Worm (Caenorhabditis elegans) whole organism, midembryonic: ENCODE measurements around the gene C55A6.7.

Source experiments
- klf-2 ChIP-seq: fragments of 200-800 bp; sonication (Bioruptor generic); conservative IDR thresholded peaks from 2 replicates; pipeline ENCODE4 v1.3.6; 2022; ENCODE audit warnings: missing genetic modification reagents, missing genetic modification characterization, missing compliant biosample characterization
- ztf-29 ChIP-seq: fragments of 200-800 bp; sonication (Bioruptor generic); IDR thresholded peaks from 2 replicates; pipeline ENCODE4 v1.3.6; 2022; ENCODE audit warnings: missing genetic modification reagents, missing genetic modification characterization, missing compliant biosample characterization

- TF ChIP-seq klf-2 (no peak), ztf-29 (GFP tag; lab: Robert Waterston, UW) (no peak)
Measured at ce11 chrV:11533365-11533949, 13.1 kb upstream of the C55A6.7 start.
